Worm (Caenorhabditis elegans): ENCODE results near the gene R07E5.11.
A peak's percentile ranks its signal among the peaks of the same experiment; 100 is the strongest.

DNA sequence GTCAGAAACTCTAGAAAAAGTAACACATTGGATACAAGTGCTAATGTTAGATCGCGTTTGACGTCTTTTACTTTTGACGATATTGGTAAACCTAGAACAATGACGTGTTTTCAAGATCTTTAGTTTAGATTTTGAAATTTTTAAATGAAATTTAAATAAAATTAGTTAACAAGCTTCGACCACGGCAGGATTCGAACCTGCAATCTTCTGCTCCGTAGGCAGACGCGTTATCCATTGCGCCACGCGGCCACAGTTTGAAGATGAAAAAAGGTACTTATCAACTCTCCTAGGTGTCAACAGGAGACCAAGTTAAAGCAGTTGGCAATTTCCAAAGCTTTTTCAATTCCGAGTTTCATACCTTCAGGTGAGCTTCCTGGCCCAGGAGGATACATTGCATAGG lies 34.3 kb upstream of the R07E5.11 start:
- TF ChIP-seq W03F9.2 (tag; optimal IDR thresholded peaks at IDR 0.05) = peak; percentile 15
- TF ChIP-seq dao-5 (tag; optimal IDR thresholded peaks at IDR 0.05) = peak; percentile 34
